Worm (Caenorhabditis elegans): Measurements from ENCODE around the gene Y116A8C.27.

DNA sequence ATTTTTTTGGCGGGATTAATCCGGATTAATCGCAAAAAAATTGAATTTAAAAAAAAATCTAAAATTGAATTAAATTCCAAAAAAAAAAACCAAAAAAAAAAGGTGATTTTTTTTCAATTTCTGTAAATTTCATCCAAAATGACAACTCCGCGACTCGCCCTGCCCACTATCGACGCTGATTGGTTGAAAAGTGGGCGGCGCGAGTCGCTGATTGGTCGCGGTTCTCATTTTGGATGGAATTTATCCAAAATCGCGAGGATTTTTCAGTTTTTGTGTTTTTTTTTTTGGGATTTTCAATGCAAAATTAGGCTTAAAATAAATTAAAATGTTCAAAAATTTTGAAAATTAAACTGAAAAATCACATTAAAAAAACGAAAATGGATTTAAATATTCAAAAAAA, 13.4 kb upstream of the Y116A8C.27 start:
- TF ChIP-seq flt-1 (GFP tag; IDR thresholded peaks at IDR 0.05) (no peak), med-1 (GFP tag; optimal IDR thresholded peaks at IDR 0.05; ENCODE audit: insufficient read depth) (no peak), ref-1 (GFP tag; conservative IDR thresholded peaks at IDR 0.05) (no peak), tab-1 (GFP tag; IDR thresholded peaks at IDR 0.05) (no peak), ztf-29 (GFP tag; IDR thresholded peaks at IDR 0.05) (no peak)
